Fruit fly (Drosophila melanogaster) whole organism, wandering third instar larva: ENCODE results near the gene CG6441.

Experiments used
- Abd-B ChIP-seq: fragments of >200 bp; optimal IDR thresholded peaks from 2 replicates; lab custom pipeline; 2017; ENCODE audit warnings: missing biosample characterization, missing genetic modification characterization
- CG32264 ChIP-seq: fragments of 200-800 bp; sonication (Bioruptor generic); optimal IDR thresholded peaks from 2 replicates; lab custom pipeline; 2016; ENCODE audit warnings: missing biosample characterization, missing genetic modification characterization
- CG9705 ChIP-seq: fragments of 200-800 bp; sonication (Bioruptor generic); optimal IDR thresholded peaks from 2 replicates; lab custom pipeline; 2018; ENCODE audit warnings: missing biosample characterization, mild to moderate bottlenecking, missing genetic modification characterization
- CrebA ChIP-seq: fragments of 200-800 bp; sonication (Bioruptor generic); optimal IDR thresholded peaks from 2 replicates; lab custom pipeline; 2016; ENCODE audit warnings: missing biosample characterization, mild to moderate bottlenecking, missing genetic modification characterization, borderline replicate concordance
- Dfd ChIP-seq: fragments of >200 bp; optimal IDR thresholded peaks from 2 replicates; lab custom pipeline; 2017; ENCODE audit warnings: missing biosample characterization, missing genetic modification characterization
- Dif ChIP-seq: fragments of 200-275, 200-300 bp; sonication (Bioruptor generic); optimal IDR thresholded peaks from 2 replicates; lab custom pipeline; 2018; ENCODE audit warnings: missing biosample characterization, missing genetic modification characterization; ENCODE audit not compliant: partially characterized antibody
- GATAd ChIP-seq: sonication (Bioruptor generic); optimal IDR thresholded peaks from 2 replicates; lab custom pipeline; 2016; ENCODE audit warnings: missing biosample characterization, missing genetic modification characterization
- HLH106 ChIP-seq: fragments of 200-800 bp; optimal IDR thresholded peaks from 3 replicates; lab custom pipeline; 2019; ENCODE audit warnings: missing biosample characterization, mild to moderate bottlenecking, missing genetic modification characterization, moderate library complexity
- Hnf4 ChIP-seq: fragments of 200-800 bp; sonication (Bioruptor generic); optimal IDR thresholded peaks from 2 replicates; lab custom pipeline; 2016; ENCODE audit warnings: missing biosample characterization, mild to moderate bottlenecking, missing genetic modification characterization
- Hr78 ChIP-seq: fragments of >200 bp; optimal IDR thresholded peaks from 2 replicates; lab custom pipeline; 2017; ENCODE audit warnings: missing biosample characterization, missing genetic modification characterization
- Hr83 ChIP-seq: fragments of 200-300 bp; sonication (Bioruptor generic); optimal IDR thresholded peaks from 2 replicates; lab custom pipeline; 2016; ENCODE audit warnings: missing biosample characterization, mild to moderate bottlenecking, missing genetic modification characterization, moderate library complexity; ENCODE audit not compliant: poor library complexity, severe bottlenecking
- Jra ChIP-seq: sonication (Bioruptor generic); optimal IDR thresholded peaks from 2 replicates; lab custom pipeline; 2016; ENCODE audit warnings: missing biosample characterization, missing genetic modification characterization
- Mio ChIP-seq: sonication (Bioruptor generic); optimal IDR thresholded peaks from 2 replicates; lab custom pipeline; 2016; ENCODE audit warnings: missing biosample characterization, missing genetic modification characterization
- Myc ChIP-seq: fragments of >200 bp; optimal IDR thresholded peaks from 2 replicates; lab custom pipeline; 2017
- N ChIP-seq: fragments of >200 bp; optimal IDR thresholded peaks from 2 replicates; lab custom pipeline; 2018; ENCODE audit warnings: missing biosample characterization, missing external identifiers, missing genetic modification characterization
- OdsH ChIP-seq: fragments of 200-800 bp; sonication (Bioruptor generic); optimal IDR thresholded peaks from 2 replicates; lab custom pipeline; 2016; ENCODE audit warnings: missing biosample characterization, mild to moderate bottlenecking, missing genetic modification characterization
- Rel ChIP-seq, 2 experiments: fragments of 200-800 bp; sonication (Bioruptor generic) in 1 of 2; optimal IDR thresholded peaks; 2 replicates in 1 of 2; 3 replicates in 1 of 2; lab custom pipeline; 2016 to 2019; ENCODE audit warnings: mild to moderate bottlenecking in 2 of 2, missing biosample characterization in 2 of 2, missing genetic modification characterization in 2 of 2, moderate library complexity in 1 of 2
- Sp1 ChIP-seq: fragments of 200-800 bp; sonication (Bioruptor generic); optimal IDR thresholded peaks from 3 replicates; lab custom pipeline; 2019; ENCODE audit warnings: missing biosample characterization, mild to moderate bottlenecking, missing genetic modification characterization, moderate library complexity
- Vsx2 ChIP-seq: fragments of 200-300, 225-300 bp; sonication (Bioruptor generic); optimal IDR thresholded peaks from 2 replicates; lab custom pipeline; 2018; ENCODE audit warnings: missing biosample characterization, missing genetic modification characterization; ENCODE audit not compliant: partially characterized antibody
- br ChIP-seq: fragments of 200-800 bp; sonication (Bioruptor generic); optimal IDR thresholded peaks from 2 replicates; lab custom pipeline; 2016; ENCODE audit warnings: missing biosample characterization, missing genetic modification characterization
- brk ChIP-seq: fragments of 200-800 bp; sonication (Bioruptor generic); optimal IDR thresholded peaks from 2 replicates; lab custom pipeline; 2016; ENCODE audit warnings: missing biosample characterization, mild to moderate bottlenecking, missing genetic modification characterization
- dl ChIP-seq, 2 experiments: fragments of 175-275, 200-275 bp in 1 of 2; fragments of 200-275 bp in 1 of 2; sonication (Bioruptor generic); optimal IDR thresholded peaks; lab custom pipeline; 2018; ENCODE audit warnings: mild to moderate bottlenecking in 2 of 2, missing biosample characterization in 2 of 2, missing genetic modification characterization in 2 of 2, moderate library complexity in 2 of 2; ENCODE audit not compliant: partially characterized antibody in 2 of 2, insufficient read depth in 1 of 2
- dmrt93B ChIP-seq: fragments of 200-800 bp; sonication (Bioruptor generic); optimal IDR thresholded peaks from 2 replicates; lab custom pipeline; 2018; ENCODE audit warnings: missing biosample characterization, mild to moderate bottlenecking, missing genetic modification characterization
- dsf ChIP-seq: sonication (Bioruptor generic); optimal IDR thresholded peaks from 2 replicates; lab custom pipeline; 2016; ENCODE audit warnings: missing biosample characterization, missing genetic modification characterization, borderline replicate concordance
- ey ChIP-seq: fragments of 200-800 bp; sonication (Bioruptor generic); optimal IDR thresholded peaks from 2 replicates; lab custom pipeline; 2016; ENCODE audit warnings: missing biosample characterization, missing genetic modification characterization
- foxo ChIP-seq, 2 experiments: fragments of 200-800 bp; sonication (Bioruptor generic); optimal IDR thresholded peaks; 2 replicates in 1 of 2; 3 replicates in 1 of 2; lab custom pipeline; 2016 to 2017; ENCODE audit warnings: missing biosample characterization in 2 of 2, missing genetic modification characterization in 2 of 2
- fru ChIP-seq: fragments of 200-800 bp; sonication (Bioruptor generic); optimal IDR thresholded peaks from 3 replicates; lab custom pipeline; 2016; ENCODE audit warnings: missing biosample characterization, mild to moderate bottlenecking, missing genetic modification characterization
- h ChIP-seq: fragments of 200-800 bp; sonication (Bioruptor generic); optimal IDR thresholded peaks from 3 replicates; lab custom pipeline; 2016; ENCODE audit warnings: missing biosample characterization, mild to moderate bottlenecking, missing genetic modification characterization
- jim ChIP-seq: fragments of 175-275, 200-325 bp; sonication (Bioruptor generic); optimal IDR thresholded peaks from 2 replicates; lab custom pipeline; 2016; ENCODE audit warnings: missing biosample characterization, mild to moderate bottlenecking, missing genetic modification characterization
- lola ChIP-seq: fragments of >200 bp; optimal IDR thresholded peaks from 2 replicates; lab custom pipeline; 2017; ENCODE audit warnings: missing biosample characterization, missing genetic modification characterization
- psq ChIP-seq: fragments of 200-800 bp; sonication (Bioruptor generic); optimal IDR thresholded peaks from 3 replicates; lab custom pipeline; 2017; ENCODE audit warnings: missing biosample characterization, mild to moderate bottlenecking, missing genetic modification characterization, moderate library complexity
- rgr ChIP-seq: fragments of 200-800 bp; sonication (Bioruptor generic); optimal IDR thresholded peaks from 3 replicates; lab custom pipeline; 2016; ENCODE audit warnings: missing biosample characterization, mild to moderate bottlenecking, missing genetic modification characterization
- sage ChIP-seq: fragments of 200-800 bp; sonication (Bioruptor generic); optimal IDR thresholded peaks from 2 replicates; lab custom pipeline; 2016; ENCODE audit warnings: missing biosample characterization, mild to moderate bottlenecking, missing genetic modification characterization
- sv ChIP-seq: fragments of 200-800 bp; sonication (Bioruptor generic); optimal IDR thresholded peaks from 3 replicates; lab custom pipeline; 2016; ENCODE audit warnings: missing biosample characterization, missing genetic modification characterization
- tai ChIP-seq: sonication (Bioruptor generic); optimal IDR thresholded peaks from 2 replicates; lab custom pipeline; 2016; ENCODE audit warnings: missing biosample characterization, missing genetic modification characterization
- usp ChIP-seq: fragments of >200 bp; optimal IDR thresholded peaks from 2 replicates; lab custom pipeline; 2017; ENCODE audit warnings: missing biosample characterization, missing genetic modification characterization
- woc ChIP-seq: sonication (Bioruptor generic); optimal IDR thresholded peaks from 2 replicates; lab custom pipeline; 2016; ENCODE audit warnings: missing biosample characterization, mild to moderate bottlenecking, missing genetic modification characterization

CG6441 gene

DNA sequence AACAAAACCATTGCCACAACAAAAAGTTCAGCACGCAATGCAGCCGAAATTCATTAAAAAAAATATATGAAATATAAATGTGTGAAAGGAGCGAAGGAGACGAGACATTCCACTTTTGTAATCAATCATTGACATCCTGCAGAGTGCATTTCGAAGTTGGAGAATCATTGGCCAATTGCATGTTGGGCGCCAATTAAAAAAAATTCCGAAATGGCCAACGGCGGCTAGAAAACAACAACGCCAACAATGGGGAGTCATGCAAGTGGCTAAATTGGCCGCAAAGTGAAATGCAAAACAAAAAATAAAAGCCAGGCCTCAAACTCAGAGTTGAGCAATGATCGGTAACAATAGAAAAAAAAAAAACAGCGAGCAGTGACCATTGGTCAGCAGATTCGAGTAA is 34.0 kb downstream of the CG6441 start:
- TF ChIP-seq Myc: no peak
- no peak for TF ChIP-seq sage

DNA sequence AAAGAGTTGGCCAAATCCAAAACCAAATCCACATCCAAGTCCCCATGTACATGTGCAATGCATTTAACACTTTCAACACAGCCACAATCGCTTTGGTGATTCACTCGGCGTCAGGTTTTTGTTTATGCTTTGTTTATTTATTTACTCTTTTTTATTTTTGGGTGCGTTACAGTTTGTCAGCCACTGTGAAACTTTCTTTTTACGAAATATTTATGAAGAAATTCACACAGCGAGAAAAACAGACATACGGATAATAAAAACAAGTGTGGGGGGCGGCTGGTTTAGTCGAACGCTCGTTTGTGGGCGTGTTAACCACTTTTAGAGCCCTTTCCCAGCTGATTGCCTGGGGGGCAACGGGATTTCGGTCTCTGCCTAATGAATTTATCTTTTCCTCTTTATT is 34.4 kb downstream of the CG6441 start:
- TF ChIP-seq br (GFP tag; lab: Kevin White, UChicago) (no peak), sv (GFP tag; lab: Kevin White, UChicago) (no peak), CrebA (no peak), Dif (no peak), lola (GFP tag; lab: Kevin White, UChicago) (no peak), dl (GFP tag; optimal IDR thresholded peaks at IDR 0.05; lab: Kevin White, UChicago; ENCODE audit: insufficient read depth in 1 of 2, partially characterized antibody in 2 of 2) (no peak)

- no peak for TF ChIP-seq Dfd
- no peak for TF ChIP-seq Myc
- no peak for TF ChIP-seq Abd-B (GFP tag; lab: Kevin White, UChicago)
- no peak for TF ChIP-seq Rel (GFP tag; optimal IDR thresholded peaks at IDR 0.05; lab: Kevin White, UChicago)
- TF ChIP-seq Rel (tag; optimal IDR thresholded peaks at IDR 0.05; lab: Kevin White, UChicago): no peak
- TF ChIP-seq dsf (GFP tag; lab: Kevin White, UChicago): no peak
- no peak for TF ChIP-seq Hr83
- TF ChIP-seq woc (GFP tag; lab: Kevin White, UChicago): peak; percentile 53
- TF ChIP-seq usp (GFP tag; lab: Kevin White, UChicago): no peak
- peak in 1 of 2 experiments; percentile 74 for TF ChIP-seq foxo (GFP tag; optimal IDR thresholded peaks at IDR 0.05; lab: Kevin White, UChicago)
- TF ChIP-seq ey: peak; percentile 68
- TF ChIP-seq psq (GFP tag; lab: Kevin White, UChicago): peak; percentile 60
- TF ChIP-seq brk: peak; percentile 32
- TF ChIP-seq CG32264 (GFP tag; lab: Kevin White, UChicago): no peak
- TF ChIP-seq N (GFP tag; lab: Kevin White, UChicago): no peak
- TF ChIP-seq Vsx2: no peak
- no peak for TF ChIP-seq lola (GFP tag; lab: Kevin White, UChicago)
- peak; percentile 60 for TF ChIP-seq sv (GFP tag; lab: Kevin White, UChicago)
- peak; percentile 48 for TF ChIP-seq Sp1 (GFP tag; lab: Kevin White, UChicago)
- TF ChIP-seq GATAd (GFP tag; lab: Kevin White, UChicago): no peak
- TF ChIP-seq sage: no peak
- no peak for TF ChIP-seq Hr78 (GFP tag; lab: Kevin White, UChicago)
- TF ChIP-seq tai: peak; percentile 51
- TF ChIP-seq rgr (GFP tag; lab: Kevin White, UChicago): peak; percentile 67
- peak; percentile 16 for TF ChIP-seq Jra (GFP tag; lab: Kevin White, UChicago)
- peak; percentile 70 for TF ChIP-seq br (GFP tag; lab: Kevin White, UChicago)
- TF ChIP-seq OdsH (GFP tag; lab: Kevin White, UChicago): peak; percentile 58
- TF ChIP-seq dmrt93B (GFP tag; lab: Kevin White, UChicago): peak; percentile 19
- TF ChIP-seq Hnf4 (GFP tag; lab: Kevin White, UChicago): peak; percentile 53
- peak; percentile 65 for TF ChIP-seq HLH106 (tag; lab: Kevin White, UChicago)
- peak; percentile 74 for TF ChIP-seq h
- no peak for TF ChIP-seq CG9705
- peak; percentile 66 for TF ChIP-seq fru (GFP tag; lab: Kevin White, UChicago)
Observed at dm6 chr2L:7512860-7513259, 38.4 kb downstream of the CG6441 start.

- TF ChIP-seq Mio: no peak
- TF ChIP-seq Hr78 (GFP tag; lab: Kevin White, UChicago): no peak
- TF ChIP-seq usp (GFP tag; lab: Kevin White, UChicago): no peak
- no peak for TF ChIP-seq brk
- no peak for TF ChIP-seq Abd-B (GFP tag; lab: Kevin White, UChicago)
- TF ChIP-seq Jra (GFP tag; lab: Kevin White, UChicago): no peak
- no peak for TF ChIP-seq N (GFP tag; lab: Kevin White, UChicago)
- TF ChIP-seq woc (GFP tag; lab: Kevin White, UChicago): no peak
- no peak for TF ChIP-seq foxo (GFP tag; optimal IDR thresholded peaks at IDR 0.05; lab: Kevin White, UChicago)
- no peak for TF ChIP-seq Myc
- no peak for TF ChIP-seq jim
- no peak for TF ChIP-seq Rel (GFP tag; optimal IDR thresholded peaks at IDR 0.05; lab: Kevin White, UChicago)
- TF ChIP-seq Rel (tag; optimal IDR thresholded peaks at IDR 0.05; lab: Kevin White, UChicago): no peak
- TF ChIP-seq, all 38 proteins: peak for 0
Observed at dm6 chr2L:7513321-7514059, 39.0 kb downstream of the CG6441 start.
